Worm (Caenorhabditis elegans) whole organism, L3 larva: Measurements from ENCODE around the gene T05A7.13.

Source experiments
- ceh-28 ChIP-seq: fragments of 150-350 bp; optimal IDR thresholded peaks from 2 replicates; lab custom pipeline; 2014; ENCODE audit warnings: missing biosample characterization, missing genetic modification reagents, missing genetic modification characterization
- sea-2 ChIP-seq: fragments of 150-350 bp; sonication (generic microtip); optimal IDR thresholded peaks from 4 replicates; lab custom pipeline; 2014; ENCODE audit warnings: missing biosample characterization, missing genetic modification reagents, missing genetic modification characterization

ce11 chrII:4681391-4681790 is 20.2 kb upstream of the T05A7.13 start, which contains the start of gene T05A7.7:
- TF ChIP-seq ceh-28 (tag; lab: Kevin White, UChicago) (no peak), sea-2 (GFP tag; lab: Kevin White, UChicago) (no peak)
